Worm (Caenorhabditis elegans): ENCODE results near the gene F10D7.3.

DNA sequence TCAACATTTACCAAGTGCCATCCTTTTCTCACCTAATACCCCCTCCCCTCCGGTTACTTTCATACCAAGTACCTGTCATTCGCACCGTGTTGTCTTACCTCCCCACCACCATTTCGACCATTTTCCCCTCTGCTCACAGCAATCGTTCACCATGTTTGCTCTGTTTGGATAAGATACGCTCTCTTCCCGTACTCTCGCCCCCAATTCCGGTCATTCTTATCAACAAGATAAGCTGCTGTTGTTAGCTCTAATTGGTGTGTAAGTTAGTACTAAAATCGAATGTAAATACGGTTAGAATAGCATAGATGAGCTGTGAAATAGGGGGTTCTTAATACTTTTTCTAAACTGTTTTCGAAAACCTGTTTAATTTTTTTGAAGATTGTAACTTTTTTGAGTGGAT, 43.9 kb downstream of the F10D7.3 start:
- TF ChIP-seq ama-1 (optimal IDR thresholded peaks at IDR 0.05) (no peak), ceh-31 (tag; optimal IDR thresholded peaks at IDR 0.05) (no peak), unc-55 (GFP tag; optimal IDR thresholded peaks at IDR 0.05) (no peak), nfya-1 (tag; optimal IDR thresholded peaks at IDR 0.05) (no peak), ceh-45 (GFP tag; IDR thresholded peaks at IDR 0.05) (no peak), ceh-24 (tag; optimal IDR thresholded peaks at IDR 0.05) (no peak), madf-2 (tag; optimal IDR thresholded peaks at IDR 0.05) (no peak), tbx-7 (tag; optimal IDR thresholded peaks at IDR 0.05) (no peak), ceh-9 (tag; optimal IDR thresholded peaks at IDR 0.05) (no peak), K02D7.2 (tag; optimal IDR thresholded peaks at IDR 0.05) (no peak), pha-4 (tag; optimal IDR thresholded peaks at IDR 0.05) (no peak), sox-2 (GFP tag; IDR thresholded peaks at IDR 0.05) (no peak), unc-86 (tag; optimal IDR thresholded peaks at IDR 0.05) (no peak)
